Fruit fly (Drosophila melanogaster) whole organism, embryonic: ENCODE data around the gene fok.

Experiments used
- Blimp-1 ChIP-seq: fragments of 200-800 bp; sonication (Bioruptor generic); optimal IDR thresholded peaks from 3 replicates; lab custom pipeline; 2018; ENCODE audit warnings: missing biosample characterization, missing genetic modification characterization, mild to moderate bottlenecking, moderate library complexity, missing genetic modification reagents
- CG10654 ChIP-seq: fragments of 200-800 bp; sonication (Bioruptor generic); optimal IDR thresholded peaks from 2 replicates; lab custom pipeline; 2016; ENCODE audit warnings: missing biosample characterization, missing genetic modification characterization
- CG12744 ChIP-seq: fragments of 200-800 bp; sonication (Bioruptor generic); optimal IDR thresholded peaks from 2 replicates; lab custom pipeline; 2016; ENCODE audit warnings: missing biosample characterization, missing genetic modification characterization
- CG12769 ChIP-seq: fragments of 200-800 bp; sonication (Bioruptor generic); optimal IDR thresholded peaks from 2 replicates; lab custom pipeline; 2019; ENCODE audit warnings: missing biosample characterization, mild to moderate bottlenecking, missing genetic modification characterization, moderate library complexity
- CG13296 ChIP-seq: fragments of 200-800 bp; sonication (Bioruptor generic); optimal IDR thresholded peaks from 3 replicates; lab custom pipeline; 2018; ENCODE audit warnings: missing biosample characterization, mild to moderate bottlenecking, missing genetic modification characterization
- CG13624 ChIP-seq: fragments of 200-800 bp; sonication (Bioruptor generic); optimal IDR thresholded peaks from 2 replicates; lab custom pipeline; 2016; ENCODE audit warnings: missing biosample characterization, missing genetic modification characterization
- CG15696 ChIP-seq: fragments of 200-800 bp; sonication (Bioruptor generic); optimal IDR thresholded peaks from 2 replicates; lab custom pipeline; 2019; ENCODE audit warnings: missing biosample characterization, mild to moderate bottlenecking, missing genetic modification characterization, moderate library complexity
- CG30431 ChIP-seq: fragments of 200-800 bp; sonication (Bioruptor generic); optimal IDR thresholded peaks from 2 replicates; lab custom pipeline; 2017; ENCODE audit warnings: missing biosample characterization, missing genetic modification characterization
- CG3163 ChIP-seq: fragments of 200-800 bp; sonication (Bioruptor generic); optimal IDR thresholded peaks from 3 replicates; lab custom pipeline; 2016; ENCODE audit warnings: missing biosample characterization, missing genetic modification characterization
- CG34376 ChIP-seq: fragments of 200-800 bp; sonication (Bioruptor generic); optimal IDR thresholded peaks from 2 replicates; lab custom pipeline; 2018; ENCODE audit warnings: missing biosample characterization, mild to moderate bottlenecking, missing genetic modification characterization
- CG5180 ChIP-seq: fragments of 200-800 bp; sonication (Bioruptor generic); optimal IDR thresholded peaks from 3 replicates; lab custom pipeline; 2017; ENCODE audit warnings: missing biosample characterization, missing genetic modification characterization, mild to moderate bottlenecking, moderate library complexity, missing genetic modification reagents
- CG6272 ChIP-seq: fragments of 200-800 bp; sonication (Bioruptor generic); IDR thresholded peaks from 2 replicates; pipeline ENCODE4 v1.3.6; 2022; ENCODE audit warnings: missing biosample characterization, missing genetic modification characterization
- CG7745 ChIP-seq: fragments of 200-800 bp; sonication (Bioruptor generic); optimal IDR thresholded peaks from 2 replicates; lab custom pipeline; 2018; ENCODE audit warnings: missing biosample characterization, mild to moderate bottlenecking, missing genetic modification characterization, moderate library complexity
- CG8281 ChIP-seq: fragments of 200-800 bp; sonication (Bioruptor generic); optimal IDR thresholded peaks from 2 replicates; lab custom pipeline; 2018; ENCODE audit warnings: missing biosample characterization, mild to moderate bottlenecking, missing genetic modification characterization, moderate library complexity
- CG9876 ChIP-seq: fragments of 200-800 bp; sonication (Bioruptor generic); optimal IDR thresholded peaks from 2 replicates; lab custom pipeline; 2016; ENCODE audit warnings: missing biosample characterization, missing genetic modification characterization
- CrebB ChIP-seq: fragments of 200-800 bp; sonication (Bioruptor generic); optimal IDR thresholded peaks from 3 replicates; lab custom pipeline; 2018; ENCODE audit warnings: missing biosample characterization, mild to moderate bottlenecking, missing genetic modification characterization
- D19B ChIP-seq: fragments of 200-800 bp; sonication (Bioruptor generic); optimal IDR thresholded peaks from 2 replicates; lab custom pipeline; 2017; ENCODE audit warnings: missing biosample characterization, mild to moderate bottlenecking, missing genetic modification characterization
- HLH3B ChIP-seq: fragments of 200-800 bp; sonication (Bioruptor generic); IDR thresholded peaks from 2 replicates; pipeline ENCODE4 v1.3.6; 2022; ENCODE audit warnings: missing biosample characterization, missing genetic modification characterization
- Hand ChIP-seq: fragments of 200-800 bp; sonication (Bioruptor generic); optimal IDR thresholded peaks from 2 replicates; lab custom pipeline; 2017; ENCODE audit warnings: mild to moderate bottlenecking, missing biosample characterization, missing genetic modification reagents, missing genetic modification characterization
- Med ChIP-seq: fragments of 200-800 bp; sonication (Bioruptor generic); peaks from one replicate; lab custom pipeline; 2016; ENCODE audit warnings: missing biosample characterization, missing genetic modification characterization, mild to moderate bottlenecking, inconsistent platforms, moderate library complexity
- NC2β ChIP-seq: fragments of 200-800 bp; sonication (Bioruptor generic); optimal IDR thresholded peaks from 2 replicates; lab custom pipeline; 2016; ENCODE audit warnings: missing biosample characterization, missing genetic modification characterization
- Oli ChIP-seq: fragments of 200-800 bp; sonication (Bioruptor generic); optimal IDR thresholded peaks from 2 replicates; lab custom pipeline; 2018; ENCODE audit warnings: missing biosample characterization, mild to moderate bottlenecking, missing genetic modification characterization, moderate library complexity
- Sox100B ChIP-seq: fragments of 200-800 bp; sonication (Bioruptor generic); optimal IDR thresholded peaks from 3 replicates; lab custom pipeline; 2018; ENCODE audit warnings: missing biosample characterization, mild to moderate bottlenecking, missing genetic modification characterization
- Tbp ChIP-seq: fragments of >200 bp; optimal IDR thresholded peaks from 2 replicates; lab custom pipeline; 2018; ENCODE audit warnings: missing biosample characterization, missing genetic modification characterization
- ac ChIP-seq: fragments of 200-800 bp; sonication (Bioruptor generic); optimal IDR thresholded peaks from 3 replicates; lab custom pipeline; 2017; ENCODE audit warnings: missing biosample characterization, mild to moderate bottlenecking, missing genetic modification characterization
- bowl ChIP-seq: fragments of 200-800 bp; sonication (Bioruptor generic); IDR thresholded peaks from 2 replicates; pipeline ENCODE4 v1.3.6; 2022; ENCODE audit warnings: missing biosample characterization, missing genetic modification characterization
- chinmo ChIP-seq: fragments of 200-800 bp; sonication (Bioruptor generic); IDR thresholded peaks from 4 replicates; pipeline ENCODE4 v1.3.6; 2022; ENCODE audit warnings: missing biosample characterization, missing genetic modification characterization; ENCODE audit not compliant: partially characterized antibody
- ci ChIP-seq: fragments of 200-800 bp; sonication (Bioruptor generic); IDR thresholded peaks from 3 replicates; pipeline ENCODE4 v1.3.6; 2022; ENCODE audit warnings: missing biosample characterization, missing genetic modification characterization
- dmrt11E ChIP-seq: fragments of 200-800 bp; sonication (Bioruptor generic); optimal IDR thresholded peaks from 3 replicates; lab custom pipeline; 2018; ENCODE audit warnings: missing biosample characterization, mild to moderate bottlenecking, missing genetic modification characterization, moderate library complexity
- ems ChIP-seq: fragments of 200-800 bp; sonication (Bioruptor generic); optimal IDR thresholded peaks from 3 replicates; lab custom pipeline; 2016; ENCODE audit warnings: missing biosample characterization, missing genetic modification characterization
- exex ChIP-seq: fragments of 200-800 bp; sonication (Bioruptor generic); optimal IDR thresholded peaks from 4 replicates; lab custom pipeline; 2018; ENCODE audit warnings: missing biosample characterization, mild to moderate bottlenecking, missing genetic modification characterization, moderate library complexity
- fd64A ChIP-seq: fragments of 200-800 bp; sonication (Bioruptor generic); optimal IDR thresholded peaks from 3 replicates; lab custom pipeline; 2018; ENCODE audit warnings: missing biosample characterization, mild to moderate bottlenecking, missing genetic modification characterization
- grn ChIP-seq: fragments of 200-800 bp; sonication (Bioruptor generic); optimal IDR thresholded peaks from 3 replicates; lab custom pipeline; 2017; ENCODE audit warnings: missing biosample characterization, missing genetic modification characterization
- mirr ChIP-seq: fragments of 200-800 bp; sonication (Bioruptor generic); optimal IDR thresholded peaks from 3 replicates; lab custom pipeline; 2018; ENCODE audit warnings: missing biosample characterization, mild to moderate bottlenecking, missing genetic modification characterization
- p53 ChIP-seq: fragments of 200-800 bp; sonication (Bioruptor generic); optimal IDR thresholded peaks from 2 replicates; lab custom pipeline; 2016; ENCODE audit warnings: missing biosample characterization, missing genetic modification characterization
- pan ChIP-seq, 4 experiments: fragments of >200 bp in 3 of 4; fragments of 200-800 bp in 1 of 4; sonication (Bioruptor generic) in 1 of 4; optimal IDR thresholded peaks in 3 of 4; IDR thresholded peaks in 1 of 4; 2 replicates each; pipeline versions ENCODE4 v1.3.6 to Lab custom; 2017 to 2022; ENCODE audit warnings: missing biosample characterization in 2 of 4, missing genetic modification characterization in 2 of 4, mixed read lengths in 1 of 4
- pita ChIP-seq: fragments of 200-800 bp; sonication (Bioruptor generic); optimal IDR thresholded peaks from 2 replicates; lab custom pipeline; 2017; ENCODE audit warnings: missing biosample characterization, mild to moderate bottlenecking, missing genetic modification characterization
- pros ChIP-seq: fragments of 200-800 bp; sonication (Bioruptor generic); optimal IDR thresholded peaks from 3 replicates; lab custom pipeline; 2019; ENCODE audit warnings: missing biosample characterization, mild to moderate bottlenecking, missing genetic modification characterization, moderate library complexity
- ro ChIP-seq: fragments of 200-800 bp; sonication (Bioruptor generic); IDR thresholded peaks from 2 replicates; pipeline ENCODE4 v1.3.6; 2022; ENCODE audit warnings: missing biosample characterization, missing genetic modification characterization
- salm ChIP-seq: fragments of 200-800 bp; sonication (Bioruptor generic); optimal IDR thresholded peaks from 2 replicates; lab custom pipeline; 2018; ENCODE audit warnings: missing biosample characterization, mild to moderate bottlenecking, missing genetic modification characterization
- sd ChIP-seq: fragments of 200-800 bp; sonication (Bioruptor generic); optimal IDR thresholded peaks from 3 replicates; lab custom pipeline; 2018; ENCODE audit warnings: missing biosample characterization, mild to moderate bottlenecking, missing genetic modification characterization, moderate library complexity
- sens ChIP-seq: fragments of 200-800 bp; sonication (Bioruptor generic); peaks from one replicate; lab custom pipeline; 2016; ENCODE audit warnings: missing biosample characterization, missing genetic modification characterization
- sug ChIP-seq: fragments of 200-800 bp; optimal IDR thresholded peaks from 2 replicates; lab custom pipeline; 2019; ENCODE audit warnings: missing biosample characterization, mild to moderate bottlenecking, missing genetic modification characterization, moderate library complexity
- tll ChIP-seq, 2 experiments: fragments of 200-800 bp in 1 of 2; fragments of >200 bp in 1 of 2; sonication (Bioruptor generic) in 1 of 2; optimal IDR thresholded peaks; 2 replicates each; lab custom pipeline; 2017 to 2019; ENCODE audit warnings: missing biosample characterization in 2 of 2, missing genetic modification characterization in 2 of 2, mild to moderate bottlenecking in 1 of 2, moderate library complexity in 1 of 2
- unpg ChIP-seq: fragments of 200-800 bp; sonication (Bioruptor generic); optimal IDR thresholded peaks from 3 replicates; lab custom pipeline; 2018; ENCODE audit warnings: missing biosample characterization, mild to moderate bottlenecking, missing genetic modification characterization, moderate library complexity

The fok gene

DNA sequence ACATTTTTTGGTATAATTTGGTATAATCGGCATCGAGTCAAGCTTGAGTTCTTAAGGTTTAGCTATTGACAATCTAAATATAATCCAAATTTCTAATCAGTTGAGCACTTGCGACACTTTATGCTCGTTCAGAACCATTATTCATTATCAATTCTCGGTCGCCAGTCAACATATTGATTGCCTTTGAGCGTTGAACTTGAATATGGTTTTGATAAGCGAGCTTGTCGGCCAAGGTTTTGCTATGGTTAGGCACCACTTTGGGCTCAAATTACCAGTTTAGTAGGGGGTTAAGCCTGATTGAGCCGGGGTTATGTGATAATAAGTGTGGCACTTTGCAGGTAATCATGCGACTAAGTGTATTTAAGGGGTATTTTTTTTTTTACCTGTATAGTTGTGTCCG lies 10.5 kb downstream of the fok start (continued):
- TF ChIP-seq CG3163 (GFP tag; lab: Kevin White, UChicago) (no peak), CG34376 (peak; percentile 62), p53 (no peak), ro (no peak), Hand (GFP tag; lab: Kevin White, UChicago) (no peak), unpg (GFP tag; lab: Kevin White, UChicago) (no peak), sug (tag; lab: Kevin White, UChicago) (peak; percentile 59)

dm6 chr2L:20072095-20072494 lies 12.8 kb downstream of the fok start, which contains the start of gene CG10730:
Gene CG10730 (minus strand): TSS chr2L:20072195.
- TF ChIP-seq Tbp (GFP tag; lab: Kevin White, UChicago) (no peak), Med (GFP tag; lab: Kevin White, UChicago) (peak; percentile 18)

DNA sequence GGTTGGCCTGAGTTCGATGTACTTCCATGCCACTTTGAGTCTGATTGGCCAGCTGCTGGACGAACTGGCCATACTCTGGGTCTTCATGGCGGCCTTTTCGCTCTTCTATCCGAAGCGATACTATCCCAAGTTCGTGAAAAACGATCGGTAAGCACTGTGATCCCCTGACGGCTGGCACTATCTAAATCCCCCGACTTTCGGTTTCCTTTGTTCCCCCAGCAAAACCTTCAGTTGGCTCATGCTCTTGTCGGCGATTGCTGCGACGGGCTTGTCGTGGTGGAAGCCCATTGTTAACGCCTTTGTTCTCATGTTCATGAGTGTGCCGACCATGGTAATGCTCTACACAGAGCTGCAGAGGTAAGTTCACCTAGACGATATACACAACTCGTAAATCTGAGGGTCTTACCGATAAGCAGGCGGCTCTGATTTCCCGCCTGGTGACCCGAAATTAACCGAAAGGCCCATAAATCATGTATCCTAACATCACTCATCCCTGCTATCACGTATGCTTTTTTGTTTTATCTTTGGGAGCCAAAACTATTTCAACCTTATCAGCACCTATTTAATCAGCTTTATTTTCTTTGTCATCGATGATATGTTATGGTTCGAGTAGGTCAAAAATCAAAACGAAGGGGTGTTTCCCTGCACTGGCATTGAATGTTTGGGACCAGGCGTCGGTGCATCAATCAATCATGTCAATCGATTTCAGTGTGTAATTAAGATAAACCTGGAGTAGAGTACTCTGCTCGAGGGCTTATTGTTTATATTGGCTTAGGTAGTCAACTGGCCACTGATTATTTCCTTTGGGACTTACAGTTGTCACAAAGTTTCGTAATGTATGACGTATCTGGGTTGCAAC lies 15.5 kb downstream of the fok start:
- TF ChIP-seq CG7745 (tag; lab: Kevin White, UChicago) (peak; percentile 49), mirr (GFP tag; lab: Kevin White, UChicago) (peak; percentile 40), CrebB (no peak), ci (GFP tag; lab: Robert Waterston, UW) (0 out of 3 replicates have a peak, but pooled peaks have one; percentile 35), tll (GFP tag; optimal IDR thresholded peaks at IDR 0.05; lab: Kevin White, UChicago) (peak in 1 of 2 experiments; percentile 46), ac (no peak), ems (no peak), grn (peak; percentile 95), Oli (tag; lab: Kevin White, UChicago) (no peak), Sox100B (GFP tag; lab: Kevin White, UChicago) (peak; percentile 7), sd (tag; lab: Kevin White, UChicago) (peak; percentile 33), CG9876 (GFP tag; lab: Kevin White, UChicago) (no peak), sens (GFP tag; lab: Kevin White, UChicago) (peak; percentile 75), CG5180 (GFP tag; lab: Kevin White, UChicago) (peak; percentile 36), chinmo (0 out of 4 replicates have a peak, but pooled peaks have one; percentile 39), CG12769 (tag; lab: Kevin White, UChicago) (no peak), CG10654 (GFP tag; lab: Kevin White, UChicago) (no peak), salm (tag; lab: Kevin White, UChicago) (peak; percentile 42), exex (tag; lab: Kevin White, UChicago) (peak; percentile 74), pros (GFP tag; lab: Kevin White, UChicago) (peak; percentile 41), HLH3B (GFP tag; lab: Robert Waterston, UW) (no peak), dmrt11E (tag; lab: Kevin White, UChicago) (peak; percentile 6), CG15696 (tag; lab: Kevin White, UChicago) (peak; percentile 13), CG6272 (GFP tag; lab: Robert Waterston, UW) (no peak), CG8281 (tag; lab: Kevin White, UChicago) (no peak), pita (GFP tag; lab: Kevin White, UChicago) (no peak), CG13296 (GFP tag; lab: Kevin White, UChicago) (peak; percentile 21), CG30431 (GFP tag; lab: Kevin White, UChicago) (no peak), CG13624 (no peak), NC2β (GFP tag; lab: Kevin White, UChicago) (no peak), CG12744 (GFP tag; lab: Kevin White, UChicago) (no peak), pan (optimal IDR thresholded peaks at IDR 0.05; lab: Kevin White, UChicago) (no peak), pan (GFP tag; optimal IDR thresholded peaks at IDR 0.05 in 1 of 2, IDR thresholded peaks at IDR 0.05 in 1 of 2) (peak in 1 of 2 experiments; percentile 33), fd64A (GFP tag; lab: Kevin White, UChicago) (peak; percentile 12), D19B (GFP tag; lab: Kevin White, UChicago) (no peak), bowl (GFP tag; lab: Robert Waterston, UW) (no peak), Blimp-1 (GFP tag; lab: Kevin White, UChicago) (peak; percentile 13)
